Fruit fly (Drosophila melanogaster): ENCODE data around the gene CG5880.

CG5880 gene

dm6 chr3R:27153062-27153878 is 36.7 kb downstream of the CG5880 start (continued):
- TF ChIP-seq ase (GFP tag; IDR thresholded peaks at IDR 0.05) (no peak), tgo (GFP tag; IDR thresholded peaks at IDR 0.05) (peak; percentile 25; the same call in 1 of the 3 replicates), CG13894 (tag; optimal IDR thresholded peaks at IDR 0.05) (peak; percentile 19), E2f2 (GFP tag; IDR thresholded peaks at IDR 0.05) (no peak), chinmo (GFP tag; IDR thresholded peaks at IDR 0.05; ENCODE audit: partially characterized antibody) (peak; percentile 87; the same call in 2 of the 4 replicates), CG2116 (GFP tag; optimal IDR thresholded peaks at IDR 0.05) (peak; percentile 10), Dek (tag; optimal IDR thresholded peaks at IDR 0.05) (peak; percentile 49), CG12104 (GFP tag; optimal IDR thresholded peaks at IDR 0.05) (peak; percentile 61), CG3995 (GFP tag; optimal IDR thresholded peaks at IDR 0.05) (no peak), chm (GFP tag; IDR thresholded peaks at IDR 0.05) (no peak), maf-S (GFP tag; optimal IDR thresholded peaks at IDR 0.05) (no peak), CG17802 (tag; optimal IDR thresholded peaks at IDR 0.05) (no peak), CG14965 (GFP tag; optimal IDR thresholded peaks at IDR 0.05; ENCODE audit: borderline replicate concordance) (no peak), Pdp1 (GFP tag; optimal IDR thresholded peaks at IDR 0.05) (peak; percentile 33 to 78), sens-2 (GFP tag; IDR thresholded peaks at IDR 0.05) (no peak), CG17359 (tag; optimal IDR thresholded peaks at IDR 0.05) (no peak), Ravus (GFP tag; IDR thresholded peaks at IDR 0.05) (no peak), tna (GFP tag; IDR thresholded peaks at IDR 0.05; ENCODE audit: partially characterized antibody) (no peak), CG12155 (GFP tag; optimal IDR thresholded peaks at IDR 0.05) (peak; percentile 13), CG14050 (GFP tag; IDR thresholded peaks at IDR 0.05) (no peak), HLH54F (GFP tag; optimal IDR thresholded peaks at IDR 0.05) (peak; percentile 37), CG14860 (GFP tag; IDR thresholded peaks at IDR 0.05; ENCODE audit: partially characterized antibody) (no peak), Atf6 (GFP tag; IDR thresholded peaks at IDR 0.05) (no peak), CG7745 (tag; optimal IDR thresholded peaks at IDR 0.05) (no peak), BEAF-32 (GFP tag; optimal IDR thresholded peaks at IDR 0.05) (no peak), CG3065 (GFP tag; optimal IDR thresholded peaks at IDR 0.05) (no peak), gro (GFP tag; optimal IDR thresholded peaks at IDR 0.05) (no peak), toy (GFP tag; IDR thresholded peaks at IDR 0.05) (no peak), CG10366 (GFP tag; IDR thresholded peaks at IDR 0.05) (no peak; the same call in 1 of the 2 replicates), CG17385 (GFP tag; optimal IDR thresholded peaks at IDR 0.05) (peak; percentile 54), CG11560 (tag; IDR thresholded peaks at IDR 0.05) (no peak), mld (GFP tag; IDR thresholded peaks at IDR 0.05; ENCODE audit: partially characterized antibody) (no peak), cg (GFP tag; optimal IDR thresholded peaks at IDR 0.05) (no peak), Drgx (GFP tag; IDR thresholded peaks at IDR 0.05) (no peak), az2 (GFP tag; optimal IDR thresholded peaks at IDR 0.05) (peak; percentile 12), klu (GFP tag; IDR thresholded peaks at IDR 0.05) (0 out of 2 replicates have a peak, but pooled peaks have one; percentile 9), vvl (GFP tag; IDR thresholded peaks at IDR 0.05) (0 out of 2 replicates have a peak, but pooled peaks have one; percentile 45), Bteb2 (GFP tag; optimal IDR thresholded peaks at IDR 0.05) (no peak), dmrt11E (tag; optimal IDR thresholded peaks at IDR 0.05) (peak; percentile 9), bowl (GFP tag; IDR thresholded peaks at IDR 0.05) (no peak), CG11247 (GFP tag; IDR thresholded peaks at IDR 0.05) (no peak), Awh (GFP tag; IDR thresholded peaks at IDR 0.05) (peak; percentile 58; the same call in 1 of the 2 replicates), CG15073 (GFP tag; optimal IDR thresholded peaks at IDR 0.05) (no peak), Meics (GFP tag; optimal IDR thresholded peaks at IDR 0.05) (peak; percentile 71), Optix (GFP tag; IDR thresholded peaks at IDR 0.05) (no peak), CG4424 (GFP tag; optimal IDR thresholded peaks at IDR 0.05) (peak; percentile 20), CG9817 (tag; optimal IDR thresholded peaks at IDR 0.05) (peak; percentile 35), CG12659 (GFP tag; optimal IDR thresholded peaks at IDR 0.05) (peak; percentile 62), kah (GFP tag; optimal IDR thresholded peaks at IDR 0.05) (no peak)

Data from whole organism, embryonic.